Fruit fly (Drosophila melanogaster): ENCODE results near the gene mRpL22.

- TF ChIP-seq tj (GFP tag; optimal IDR thresholded peaks at IDR 0.05) (no peak), CG7101 (tag; optimal IDR thresholded peaks at IDR 0.05) (no peak), kay (GFP tag; ENCODE audit: borderline replicate concordance) (no peak), cic (GFP tag; optimal IDR thresholded peaks at IDR 0.05) (no peak)
Observed at dm6 chrX:16745942-16746341, 37.8 kb upstream of the mRpL22 start.
